Worm (Caenorhabditis elegans): ENCODE measurements around the gene F15B10.3.

ce11 chrIV:6582604-6583003, 19.9 kb upstream of the F15B10.3 start, which contains the start of gene odr-8:
- TF ChIP-seq ZK546.5 (tag; optimal IDR thresholded peaks at IDR 0.05) (no peak), ceh-82 (tag; optimal IDR thresholded peaks at IDR 0.05) (no peak), ama-1 (optimal IDR thresholded peaks at IDR 0.05) (no peak), nhr-102 (tag; optimal IDR thresholded peaks at IDR 0.05) (no peak), madf-5 (GFP tag; IDR thresholded peaks at IDR 0.05) (no peak), lin-15B (tag; optimal IDR thresholded peaks at IDR 0.05) (no peak), mdl-1 (tag; optimal IDR thresholded peaks at IDR 0.05) (no peak)
